Fruit fly (Drosophila melanogaster) whole organism, embryonic: ENCODE results near the gene Sema5c.

Experiments
- Atf3 ChIP-seq: fragments of 200-800 bp; sonication (Bioruptor generic); optimal IDR thresholded peaks from 3 replicates; lab custom pipeline; 2016; ENCODE audit warnings: missing biosample characterization, missing genetic modification characterization
- CG10543 ChIP-seq: fragments of 200-800 bp; sonication (Bioruptor generic); optimal IDR thresholded peaks from 3 replicates; lab custom pipeline; 2017; ENCODE audit warnings: missing biosample characterization, mild to moderate bottlenecking, missing genetic modification characterization, moderate library complexity
- CG10959 ChIP-seq: fragments of 200-800 bp; sonication (Bioruptor generic); IDR thresholded peaks from 2 replicates; pipeline ENCODE4 v1.3.6; 2022; ENCODE audit warnings: missing biosample characterization, missing genetic modification characterization
- CG12236 ChIP-seq: fragments of 200-800 bp; sonication (Bioruptor generic); optimal IDR thresholded peaks from 2 replicates; lab custom pipeline; 2016; ENCODE audit warnings: missing biosample characterization, missing genetic modification characterization
- CG12942 ChIP-seq: fragments of 200-800 bp; sonication (Bioruptor generic); optimal IDR thresholded peaks from 3 replicates; lab custom pipeline; 2016; ENCODE audit warnings: missing biosample characterization, missing genetic modification characterization
- CG13123 ChIP-seq: fragments of 200-800 bp; sonication (Bioruptor generic); optimal IDR thresholded peaks from 2 replicates; lab custom pipeline; 2016; ENCODE audit warnings: missing biosample characterization, missing genetic modification characterization
- CG13775 ChIP-seq: fragments of 200-800 bp; sonication (Bioruptor generic); optimal IDR thresholded peaks from 3 replicates; lab custom pipeline; 2017; ENCODE audit warnings: missing biosample characterization, mild to moderate bottlenecking, missing genetic modification characterization
- CG13894 ChIP-seq: fragments of 200-800 bp; sonication (Bioruptor generic); optimal IDR thresholded peaks from 3 replicates; lab custom pipeline; 2018; ENCODE audit warnings: missing biosample characterization, mild to moderate bottlenecking, missing genetic modification characterization, moderate library complexity
- CG14860 ChIP-seq: fragments of 200-800 bp; sonication (Bioruptor generic); IDR thresholded peaks from 3 replicates; pipeline ENCODE4 v1.3.6; 2022; ENCODE audit warnings: missing biosample characterization, missing genetic modification characterization; ENCODE audit not compliant: partially characterized antibody
- CG1603 ChIP-seq: fragments of 200-800 bp; sonication (Bioruptor generic); optimal IDR thresholded peaks from 2 replicates; lab custom pipeline; 2019; ENCODE audit warnings: missing biosample characterization, mild to moderate bottlenecking, missing genetic modification characterization, moderate library complexity
- CG16815 ChIP-seq: fragments of 200-800 bp; sonication (Bioruptor generic); optimal IDR thresholded peaks from 3 replicates; lab custom pipeline; 2017; ENCODE audit warnings: missing biosample characterization, mild to moderate bottlenecking, missing genetic modification characterization
- CG17829 ChIP-seq: fragments of 200-800 bp; optimal IDR thresholded peaks from 2 replicates; lab custom pipeline; 2019; ENCODE audit warnings: missing biosample characterization, mild to moderate bottlenecking, missing genetic modification characterization, moderate library complexity
- CG2120 ChIP-seq: fragments of 200-800 bp; sonication (Bioruptor generic); optimal IDR thresholded peaks from 3 replicates; lab custom pipeline; 2016; ENCODE audit warnings: missing biosample characterization, missing genetic modification characterization
- CG2712 ChIP-seq: fragments of 200-800 bp; optimal IDR thresholded peaks from 3 replicates; lab custom pipeline; 2019; ENCODE audit warnings: missing biosample characterization, mild to moderate bottlenecking, missing genetic modification characterization, moderate library complexity
- CG32532 ChIP-seq: fragments of 200-800 bp; sonication (Bioruptor generic); IDR thresholded peaks from 2 replicates; pipeline ENCODE4 v1.3.6; 2022; ENCODE audit warnings: missing biosample characterization, missing genetic modification characterization
- CG3281 ChIP-seq: fragments of 200-800 bp; sonication (Bioruptor generic); optimal IDR thresholded peaks from 3 replicates; lab custom pipeline; 2017; ENCODE audit warnings: missing biosample characterization, mild to moderate bottlenecking, missing genetic modification characterization
- CG33557 ChIP-seq: fragments of 200-800 bp; sonication (Bioruptor generic); optimal IDR thresholded peaks from 2 replicates; lab custom pipeline; 2019; ENCODE audit warnings: missing biosample characterization, mild to moderate bottlenecking, missing genetic modification characterization, moderate library complexity
- CG34224 ChIP-seq: fragments of 200-800 bp; sonication (Bioruptor generic); IDR thresholded peaks from 3 replicates; pipeline ENCODE4 v1.3.6; 2022; ENCODE audit warnings: missing biosample characterization, missing genetic modification characterization; ENCODE audit not compliant: partially characterized antibody
- CG3726 ChIP-seq: fragments of 200-800 bp; sonication (Bioruptor generic); IDR thresholded peaks from 3 replicates; pipeline ENCODE4, ENCODE4 v1.3.6; 2022; ENCODE audit warnings: missing biosample characterization, missing genetic modification characterization
- CG3847 ChIP-seq: fragments of 200-800 bp; sonication (Bioruptor generic); IDR thresholded peaks from 2 replicates; pipeline ENCODE4 v1.3.6; 2022; ENCODE audit warnings: missing biosample characterization, missing genetic modification characterization
- CG4424 ChIP-seq: fragments of 200-800 bp; sonication (Bioruptor generic); optimal IDR thresholded peaks from 3 replicates; lab custom pipeline; 2016; ENCODE audit warnings: missing biosample characterization, missing genetic modification characterization
- CG4820 ChIP-seq: fragments of 200-800 bp; sonication (Bioruptor generic); optimal IDR thresholded peaks from 3 replicates; lab custom pipeline; 2016; ENCODE audit warnings: missing biosample characterization, missing genetic modification characterization
- CG6254 ChIP-seq: fragments of 200-800 bp; sonication (Bioruptor generic); optimal IDR thresholded peaks from 3 replicates; lab custom pipeline; 2017; ENCODE audit warnings: mild to moderate bottlenecking, missing biosample characterization, missing genetic modification reagents, missing genetic modification characterization
- CG7839 ChIP-seq: fragments of 200-800 bp; sonication (Bioruptor generic); optimal IDR thresholded peaks from 3 replicates; lab custom pipeline; 2018; ENCODE audit warnings: missing biosample characterization, mild to moderate bottlenecking, missing genetic modification characterization, moderate library complexity
- CG8765 ChIP-seq: fragments of 200-800 bp; sonication (Bioruptor generic); IDR thresholded peaks from 2 replicates; pipeline ENCODE4 v1.3.6; 2022; ENCODE audit warnings: missing biosample characterization, missing genetic modification characterization
- Drgx ChIP-seq: fragments of 200-800 bp; sonication (Bioruptor generic); IDR thresholded peaks from 2 replicates; pipeline ENCODE4 v1.3.6; 2022; ENCODE audit warnings: missing biosample characterization, missing genetic modification characterization
- Fer2 ChIP-seq: fragments of 200-800 bp; sonication (Bioruptor generic); optimal IDR thresholded peaks from 2 replicates; lab custom pipeline; 2018; ENCODE audit warnings: missing biosample characterization, mild to moderate bottlenecking, missing genetic modification characterization, moderate library complexity
- HHEX ChIP-seq: fragments of 200-800 bp; sonication (Bioruptor generic); optimal IDR thresholded peaks from 3 replicates; lab custom pipeline; 2017; ENCODE audit warnings: missing biosample characterization, mild to moderate bottlenecking, missing genetic modification characterization, missing genetic modification reagents
- Hr3 ChIP-seq: fragments of 200-800 bp; sonication (Bioruptor generic); optimal IDR thresholded peaks from 3 replicates; lab custom pipeline; 2016; ENCODE audit warnings: missing biosample characterization, missing genetic modification characterization
- Hr51 ChIP-seq, 2 experiments: fragments of 200-800 bp; sonication (Bioruptor generic); optimal IDR thresholded peaks; 2 replicates in 1 of 2; 3 replicates in 1 of 2; lab custom pipeline; 2016 to 2018; ENCODE audit warnings: missing biosample characterization in 2 of 2, missing genetic modification characterization in 2 of 2, mild to moderate bottlenecking in 1 of 2, moderate library complexity in 1 of 2
- Oaz ChIP-seq: fragments of 200-800 bp; sonication (Bioruptor generic); IDR thresholded peaks from 2 replicates; pipeline ENCODE4 v1.3.6; 2022; ENCODE audit warnings: missing biosample characterization, missing genetic modification characterization
- Pdp1 ChIP-seq, 2 experiments: fragments of 200-800 bp; sonication (Bioruptor generic); optimal IDR thresholded peaks; 3 replicates each; lab custom pipeline; 2016; ENCODE audit warnings: missing biosample characterization in 2 of 2, missing genetic modification characterization in 2 of 2, mild to moderate bottlenecking in 1 of 2, moderate library complexity in 1 of 2
- Vsx1 ChIP-seq: fragments of 200-800 bp; sonication (Bioruptor generic); optimal IDR thresholded peaks from 2 replicates; lab custom pipeline; 2017; ENCODE audit warnings: missing biosample characterization, mild to moderate bottlenecking, missing genetic modification characterization, missing genetic modification reagents
- Xbp1 ChIP-seq: fragments of 200-800 bp; sonication (Bioruptor generic); optimal IDR thresholded peaks from 3 replicates; lab custom pipeline; 2016; ENCODE audit warnings: missing biosample characterization, mild to moderate bottlenecking, missing genetic modification characterization
- bbx ChIP-seq: fragments of 200-800 bp; sonication (Bioruptor generic); IDR thresholded peaks from 2 replicates; pipeline ENCODE4 v1.3.6; 2022; ENCODE audit warnings: missing biosample characterization, missing genetic modification characterization; ENCODE audit not compliant: partially characterized antibody
- chif ChIP-seq, 2 experiments: fragments of 200-800 bp; sonication (Bioruptor generic); optimal IDR thresholded peaks; 3 replicates each; lab custom pipeline; 2016; ENCODE audit warnings: missing biosample characterization in 2 of 2, missing genetic modification characterization in 2 of 2
- corto ChIP-seq: fragments of 200-800 bp; sonication (Bioruptor generic); optimal IDR thresholded peaks from 2 replicates; lab custom pipeline; 2016; ENCODE audit warnings: missing biosample characterization, mild to moderate bottlenecking, missing genetic modification characterization, moderate library complexity
- ems ChIP-seq: fragments of 200-800 bp; sonication (Bioruptor generic); optimal IDR thresholded peaks from 3 replicates; lab custom pipeline; 2016; ENCODE audit warnings: missing biosample characterization, missing genetic modification characterization
- gce ChIP-seq: fragments of 200-800 bp; sonication (Bioruptor generic); IDR thresholded peaks from 3 replicates; pipeline ENCODE4 v1.3.6; 2022; ENCODE audit warnings: missing biosample characterization, missing genetic modification characterization
- gt ChIP-seq: fragments of 200-800 bp; sonication (Bioruptor generic); IDR thresholded peaks from 2 replicates; pipeline ENCODE4 v1.3.6; 2022; ENCODE audit warnings: missing biosample characterization, missing genetic modification characterization
- hbn ChIP-seq: fragments of 200-800 bp; sonication (Bioruptor generic); IDR thresholded peaks from 2 replicates; pipeline ENCODE4 v1.3.6; 2022; ENCODE audit warnings: missing biosample characterization, missing genetic modification characterization; ENCODE audit not compliant: partially characterized antibody
- jing ChIP-seq: fragments of 200-800 bp; sonication (Bioruptor generic); optimal IDR thresholded peaks from 2 replicates; lab custom pipeline; 2018; ENCODE audit warnings: missing biosample characterization, mild to moderate bottlenecking, missing genetic modification characterization
- lmd ChIP-seq: fragments of 200-800 bp; sonication (Bioruptor generic); IDR thresholded peaks from 2 replicates; pipeline ENCODE4 v1.3.6; 2022; ENCODE audit warnings: missing biosample characterization, missing genetic modification characterization
- lov ChIP-seq, 2 experiments: fragments of 200-800 bp in 1 of 2; fragments of >200 bp in 1 of 2; sonication (Bioruptor generic) in 1 of 2; IDR thresholded peaks in 1 of 2; optimal IDR thresholded peaks in 1 of 2; 2 replicates in 1 of 2; 3 replicates in 1 of 2; pipeline versions ENCODE4 v1.3.6 to Lab custom; 2017 to 2022; ENCODE audit warnings: missing biosample characterization in 1 of 2, missing genetic modification characterization in 1 of 2
- luna ChIP-seq: fragments of 200-800 bp; sonication (Bioruptor generic); optimal IDR thresholded peaks from 2 replicates; lab custom pipeline; 2016; ENCODE audit warnings: missing biosample characterization, missing genetic modification characterization
- pnt ChIP-seq: fragments of 200-800 bp; sonication (Bioruptor generic); optimal IDR thresholded peaks from 3 replicates; lab custom pipeline; 2016; ENCODE audit warnings: missing biosample characterization, missing genetic modification characterization
- repo ChIP-seq: fragments of 200-800 bp; sonication (Bioruptor generic); optimal IDR thresholded peaks from 2 replicates; lab custom pipeline; 2016; ENCODE audit warnings: missing biosample characterization, missing genetic modification characterization
- ro ChIP-seq: fragments of 200-800 bp; sonication (Bioruptor generic); IDR thresholded peaks from 2 replicates; pipeline ENCODE4 v1.3.6; 2022; ENCODE audit warnings: missing biosample characterization, missing genetic modification characterization
- sr ChIP-seq: fragments of 200-800 bp; sonication (Bioruptor generic); IDR thresholded peaks from 3 replicates; pipeline ENCODE4 v1.3.6; 2022; ENCODE audit warnings: missing biosample characterization, missing genetic modification characterization
- stc ChIP-seq: fragments of 200-800 bp; sonication (Bioruptor generic); IDR thresholded peaks from 2 replicates; pipeline ENCODE4 v1.3.6; 2022; ENCODE audit warnings: missing biosample characterization, missing genetic modification characterization

The Sema5c gene

DNA sequence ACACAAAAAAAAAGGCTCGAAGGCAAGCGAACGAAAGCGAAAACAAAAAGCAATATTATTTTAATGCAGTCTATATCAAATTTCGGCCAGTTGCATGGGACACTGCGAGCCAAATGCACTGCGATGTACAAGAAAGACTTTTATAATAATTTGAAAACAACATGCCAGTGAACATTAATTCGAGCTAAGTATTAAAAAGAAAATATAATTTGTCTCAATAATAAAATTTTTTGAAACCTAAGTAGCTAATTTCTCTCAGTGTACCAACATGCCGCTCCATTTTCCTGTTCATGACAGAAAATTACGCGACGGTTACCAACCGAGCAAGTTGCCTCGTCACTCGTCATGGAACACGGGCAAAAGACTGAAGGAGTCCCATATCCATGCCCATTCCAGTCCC, 4.3 kb downstream of the Sema5c start (continued):
- TF ChIP-seq bbx (GFP tag; lab: Robert Waterston, UW): no peak
- TF ChIP-seq Vsx1: no peak
- peak; percentile 9 for TF ChIP-seq CG12236 (GFP tag; lab: Kevin White, UChicago)
- TF ChIP-seq CG7839 (tag; lab: Kevin White, UChicago): peak; percentile 63
- TF ChIP-seq Xbp1 (GFP tag; lab: Kevin White, UChicago): peak; percentile 75
- TF ChIP-seq CG4424 (GFP tag; lab: Kevin White, UChicago): peak; percentile 72
- no peak for TF ChIP-seq lov (optimal IDR thresholded peaks at IDR 0.05; lab: Kevin White, UChicago)
- no peak for TF ChIP-seq lov (GFP tag; IDR thresholded peaks at IDR 0.05; lab: Robert Waterston, UW)
- TF ChIP-seq CG14860: no peak
- peak in 1 of 2 experiments; percentile 54 for TF ChIP-seq Pdp1 (GFP tag; optimal IDR thresholded peaks at IDR 0.05; lab: Kevin White, UChicago)
- no peak for TF ChIP-seq CG13894 (tag; lab: Kevin White, UChicago)
- peak; percentile 48 for TF ChIP-seq HHEX (GFP tag; lab: Kevin White, UChicago)
- TF ChIP-seq CG13123 (GFP tag; lab: Kevin White, UChicago): peak; percentile 22
- peak; percentile 28 for TF ChIP-seq CG2120 (GFP tag; lab: Kevin White, UChicago)
- TF ChIP-seq CG32532: no peak
- TF ChIP-seq Hr3 (GFP tag; lab: Kevin White, UChicago): peak; percentile 61
- peak; percentile 66 for TF ChIP-seq CG16815 (GFP tag; lab: Kevin White, UChicago)
- TF ChIP-seq gt (GFP tag; lab: Robert Waterston, UW): 0 out of 2 replicates have a peak, but pooled peaks have one; percentile 8
- no peak for TF ChIP-seq CG10543 (GFP tag; lab: Kevin White, UChicago)
- TF ChIP-seq Oaz (GFP tag; lab: Robert Waterston, UW): no peak
- peak; percentile 68 for TF ChIP-seq CG6254 (GFP tag; lab: Kevin White, UChicago)
- TF ChIP-seq CG34224: no peak
- TF ChIP-seq CG8765 (GFP tag; lab: Robert Waterston, UW): peak; percentile 74
- TF ChIP-seq chif (GFP tag; optimal IDR thresholded peaks at IDR 0.05; lab: Kevin White, UChicago): peak in 1 of 2 experiments; percentile 64
- peak; percentile 68 for TF ChIP-seq CG4820 (GFP tag; lab: Kevin White, UChicago)
- TF ChIP-seq stc (GFP tag; lab: Robert Waterston, UW): no peak
- TF ChIP-seq Fer2: no peak
- peak; percentile 58; the same call in 1 of the 3 replicates for TF ChIP-seq CG3726 (GFP tag; lab: Robert Waterston, UW)
- TF ChIP-seq Drgx (GFP tag; lab: Robert Waterston, UW): peak; percentile 86
- peak; percentile 77 for TF ChIP-seq CG2712 (tag; lab: Kevin White, UChicago)
- TF ChIP-seq pnt (GFP tag; lab: Kevin White, UChicago): peak; percentile 31
- no peak for TF ChIP-seq repo
- peak; percentile 69 for TF ChIP-seq CG13775 (GFP tag; lab: Kevin White, UChicago)
- peak; percentile 30 for TF ChIP-seq CG12942 (GFP tag; lab: Kevin White, UChicago)
- peak; percentile 55 for TF ChIP-seq lmd (GFP tag; lab: Robert Waterston, UW)
- TF ChIP-seq hbn: no peak
- TF ChIP-seq CG3281: peak; percentile 10
- TF ChIP-seq corto (GFP tag; lab: Kevin White, UChicago): no peak
- peak; percentile 28 for TF ChIP-seq jing (GFP tag; lab: Kevin White, UChicago)
- TF ChIP-seq sr (GFP tag; lab: Robert Waterston, UW): no peak
- 0 out of 3 replicates have a peak, but pooled peaks have one; percentile 39 for TF ChIP-seq gce (GFP tag; lab: Robert Waterston, UW)
- no peak for TF ChIP-seq Atf3 (GFP tag; lab: Kevin White, UChicago)
- peak; percentile 35 for TF ChIP-seq CG1603 (tag; lab: Kevin White, UChicago)
- TF ChIP-seq CG33557 (GFP tag; lab: Kevin White, UChicago): peak; percentile 69
- TF ChIP-seq ro (GFP tag; lab: Robert Waterston, UW): peak; percentile 11; the same call in 1 of the 2 replicates
- TF ChIP-seq CG3847 (GFP tag; lab: Robert Waterston, UW): 0 out of 2 replicates have a peak, but pooled peaks have one; percentile 23
- no peak for TF ChIP-seq luna (GFP tag; lab: Kevin White, UChicago)
- TF ChIP-seq ems (GFP tag; lab: Kevin White, UChicago): peak; percentile 51
- TF ChIP-seq CG17829 (tag; lab: Kevin White, UChicago): peak; percentile 83
- TF ChIP-seq Hr51 (GFP tag; optimal IDR thresholded peaks at IDR 0.05; lab: Kevin White, UChicago): peak; percentile 14 to 70
- peak; percentile 88 for TF ChIP-seq CG10959
